Fruit fly (Drosophila melanogaster): ENCODE results near the gene CG2217.

The CG2217 gene

dm6 chr3R:30386759-30387437, 35.9 kb downstream of the CG2217 start (continued):
- no peak for TF ChIP-seq ERR (GFP tag; optimal IDR thresholded peaks at IDR 0.05)
- TF ChIP-seq B-H2 (GFP tag; optimal IDR thresholded peaks at IDR 0.05) = no peak
- TF ChIP-seq nerfin-2 (GFP tag; IDR thresholded peaks at IDR 0.05; ENCODE audit: partially characterized antibody) = no peak
- TF ChIP-seq zen (tag; optimal IDR thresholded peaks at IDR 0.05) = no peak
- no peak for TF ChIP-seq p53 (GFP tag; optimal IDR thresholded peaks at IDR 0.05)
- no peak for TF ChIP-seq Lim3 (GFP tag; IDR thresholded peaks at IDR 0.05)
- no peak for TF ChIP-seq slou (GFP tag; optimal IDR thresholded peaks at IDR 0.05)
- TF ChIP-seq CG11696 (GFP tag; IDR thresholded peaks at IDR 0.05) = no peak
- TF ChIP-seq Deaf1 (tag; optimal IDR thresholded peaks at IDR 0.05) = no peak
- TF ChIP-seq Kr (GFP tag; optimal IDR thresholded peaks at IDR 0.05) = no peak
- no peak for TF ChIP-seq Xrp1 (GFP tag; IDR thresholded peaks at IDR 0.05)
- no peak for TF ChIP-seq btn (GFP tag; optimal IDR thresholded peaks at IDR 0.05)
- TF ChIP-seq tin (GFP tag; optimal IDR thresholded peaks at IDR 0.05) = no peak
- no peak for TF ChIP-seq CG8281 (tag; optimal IDR thresholded peaks at IDR 0.05)
- no peak for TF ChIP-seq unpg (GFP tag; optimal IDR thresholded peaks at IDR 0.05)
- TF ChIP-seq CG17328 (GFP tag; IDR thresholded peaks at IDR 0.05) = no peak
- no peak for TF ChIP-seq CG7839 (tag; optimal IDR thresholded peaks at IDR 0.05)
- no peak for TF ChIP-seq psq (GFP tag; optimal IDR thresholded peaks at IDR 0.05)
- no peak for TF ChIP-seq Ets65A (GFP tag)
- no peak for TF ChIP-seq NC2β (GFP tag; optimal IDR thresholded peaks at IDR 0.05)
- no peak for TF ChIP-seq Atf-2 (GFP tag; optimal IDR thresholded peaks at IDR 0.05)
- no peak for TF ChIP-seq chn (GFP tag; optimal IDR thresholded peaks at IDR 0.05)
- no peak for TF ChIP-seq Ravus (GFP tag; IDR thresholded peaks at IDR 0.05)
- TF ChIP-seq CG11456 (GFP tag; IDR thresholded peaks at IDR 0.05) = no peak
- TF ChIP-seq ara (GFP tag; IDR thresholded peaks at IDR 0.05) = no peak; the same call in 1 of the 2 replicates
- TF ChIP-seq mirr (GFP tag; optimal IDR thresholded peaks at IDR 0.05) = peak; percentile 13
- TF ChIP-seq aop (GFP tag; IDR thresholded peaks at IDR 0.05) = 0 out of 2 replicates have a peak, but pooled peaks have one; percentile 28
- TF ChIP-seq CG12942 (GFP tag; optimal IDR thresholded peaks at IDR 0.05) = no peak
- TF ChIP-seq cg (GFP tag; optimal IDR thresholded peaks at IDR 0.05) = no peak
- no peak for TF ChIP-seq CG10366 (GFP tag; IDR thresholded peaks at IDR 0.05)
- TF ChIP-seq CG43689 (GFP tag; IDR thresholded peaks at IDR 0.05) = no peak
- TF ChIP-seq Hmr (GFP tag; optimal IDR thresholded peaks at IDR 0.05) = no peak
- peak in 1 of 2 experiments; percentile 5 for TF ChIP-seq Hr78 (GFP tag; optimal IDR thresholded peaks at IDR 0.05)
- no peak for TF ChIP-seq Sry-δ (GFP tag; optimal IDR thresholded peaks at IDR 0.05)
- TF ChIP-seq CG3847 (GFP tag; IDR thresholded peaks at IDR 0.05) = no peak
- TF ChIP-seq CG17568 (GFP tag; optimal IDR thresholded peaks at IDR 0.05) = no peak
- TF ChIP-seq Trl (optimal IDR thresholded peaks at IDR 0.05) = peak; percentile 88 to 90
- TF ChIP-seq Trl (GFP tag; optimal IDR thresholded peaks at IDR 0.05) = no peak
- peak; percentile 27 for TF ChIP-seq oc (tag; optimal IDR thresholded peaks at IDR 0.05)
- TF ChIP-seq CG10267 (tag; optimal IDR thresholded peaks at IDR 0.05) = no peak
- TF ChIP-seq CG8765 (GFP tag; IDR thresholded peaks at IDR 0.05) = no peak
- no peak for TF ChIP-seq Drgx (GFP tag; IDR thresholded peaks at IDR 0.05)
- TF ChIP-seq pho (GFP tag; optimal IDR thresholded peaks at IDR 0.05) = no peak
- no peak for TF ChIP-seq CG8359 (GFP tag; optimal IDR thresholded peaks at IDR 0.05; ENCODE audit: borderline replicate concordance)
- no peak for TF ChIP-seq wor (GFP tag; IDR thresholded peaks at IDR 0.05)
- TF ChIP-seq Pdp1 (GFP tag; optimal IDR thresholded peaks at IDR 0.05) = peak in 1 of 2 experiments; percentile 71
- peak; percentile 12 for TF ChIP-seq Nf-YC (tag; optimal IDR thresholded peaks at IDR 0.05)
- peak; percentile 15 for TF ChIP-seq CG15514 (GFP tag; optimal IDR thresholded peaks at IDR 0.05)
